Worm (Caenorhabditis elegans): ENCODE data around the gene frm-7.
A peak's percentile ranks its signal among the peaks of the same experiment; 100 is the strongest.

Gene frm-7

DNA sequence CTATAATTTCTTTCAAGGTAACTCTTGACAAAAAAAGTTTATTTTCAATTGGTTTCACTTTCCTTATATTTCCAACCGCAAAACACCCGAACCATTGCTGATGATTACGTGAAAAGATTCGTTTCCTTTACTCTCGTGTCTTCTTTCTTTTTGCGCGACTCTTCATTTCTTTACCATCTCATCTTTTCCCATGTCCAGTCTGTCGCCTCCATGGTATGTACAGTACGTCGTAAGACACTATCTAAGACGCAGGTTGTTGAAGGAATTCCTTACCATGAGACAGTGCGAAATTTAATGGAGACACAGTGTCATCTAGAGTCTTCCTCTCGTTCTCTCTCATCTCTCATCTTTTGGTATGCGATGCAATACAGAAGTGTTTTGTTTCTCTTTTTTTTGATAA is 2.1 kb upstream of the frm-7 start (continued):
- no peak for TF ChIP-seq pqm-1 (tag; optimal IDR thresholded peaks at IDR 0.05)
- TF ChIP-seq mef-2 (tag; optimal IDR thresholded peaks at IDR 0.05): no peak
- TF ChIP-seq nhr-19 (GFP tag; conservative IDR thresholded peaks at IDR 0.05): peak; percentile 63
- peak; percentile 35 for TF ChIP-seq ama-1 (optimal IDR thresholded peaks at IDR 0.05)
- no peak for TF ChIP-seq unc-30 (tag; optimal IDR thresholded peaks at IDR 0.05)
- no peak for TF ChIP-seq C04F5.9 (tag; optimal IDR thresholded peaks at IDR 0.05)
- TF ChIP-seq unc-86 (tag; optimal IDR thresholded peaks at IDR 0.05): no peak
- TF ChIP-seq blmp-1 (tag; optimal IDR thresholded peaks at IDR 0.05): peak; percentile 97
- no peak for TF ChIP-seq ceh-90 (tag; optimal IDR thresholded peaks at IDR 0.05)
- peak; percentile 16 to 85 for TF ChIP-seq lin-35 (GFP tag; optimal IDR thresholded peaks at IDR 0.05)
- no peak for TF ChIP-seq lin-15B (tag; optimal IDR thresholded peaks at IDR 0.05)
- no peak for TF ChIP-seq alr-1 (tag; optimal IDR thresholded peaks at IDR 0.05; ENCODE audit: borderline replicate concordance)
- peak; percentile 81 for TF ChIP-seq nhr-20 (tag; optimal IDR thresholded peaks at IDR 0.05)
- no peak for TF ChIP-seq F16B12.6 (tag; optimal IDR thresholded peaks at IDR 0.05)
- TF ChIP-seq sup-37 (GFP tag; optimal IDR thresholded peaks at IDR 0.05): no peak
- no peak for TF ChIP-seq C34B4.2 (tag; optimal IDR thresholded peaks at IDR 0.05)
- TF ChIP-seq egl-27 (tag; optimal IDR thresholded peaks at IDR 0.05): peak; percentile 47 to 54
- TF ChIP-seq aly-2 (tag; optimal IDR thresholded peaks at IDR 0.05): no peak
- TF ChIP-seq dpl-1 (GFP tag; optimal IDR thresholded peaks at IDR 0.05): peak; percentile 10 to 57 (median 16)
- no peak for TF ChIP-seq lin-39 (tag; optimal IDR thresholded peaks at IDR 0.05)
- no peak for TF ChIP-seq unc-98 (GFP tag; IDR thresholded peaks at IDR 0.05)
- peak; percentile 77 for TF ChIP-seq nhr-90 (tag; optimal IDR thresholded peaks at IDR 0.05; ENCODE audit: poor library complexity)
- TF ChIP-seq ets-5 (GFP tag; IDR thresholded peaks at IDR 0.05): no peak
- TF ChIP-seq ceh-8 (GFP tag; optimal IDR thresholded peaks at IDR 0.05): no peak
- TF ChIP-seq irx-1 (tag; optimal IDR thresholded peaks at IDR 0.05): peak; percentile 49
- TF ChIP-seq nhr-237 (tag; optimal IDR thresholded peaks at IDR 0.05): no peak
- peak; percentile 56 to 85 for TF ChIP-seq lsy-2 (tag; optimal IDR thresholded peaks at IDR 0.05)
- TF ChIP-seq tbx-2 (tag; optimal IDR thresholded peaks at IDR 0.05): peak; percentile 49
- no peak for TF ChIP-seq dsc-1 (tag; optimal IDR thresholded peaks at IDR 0.05)

DNA sequence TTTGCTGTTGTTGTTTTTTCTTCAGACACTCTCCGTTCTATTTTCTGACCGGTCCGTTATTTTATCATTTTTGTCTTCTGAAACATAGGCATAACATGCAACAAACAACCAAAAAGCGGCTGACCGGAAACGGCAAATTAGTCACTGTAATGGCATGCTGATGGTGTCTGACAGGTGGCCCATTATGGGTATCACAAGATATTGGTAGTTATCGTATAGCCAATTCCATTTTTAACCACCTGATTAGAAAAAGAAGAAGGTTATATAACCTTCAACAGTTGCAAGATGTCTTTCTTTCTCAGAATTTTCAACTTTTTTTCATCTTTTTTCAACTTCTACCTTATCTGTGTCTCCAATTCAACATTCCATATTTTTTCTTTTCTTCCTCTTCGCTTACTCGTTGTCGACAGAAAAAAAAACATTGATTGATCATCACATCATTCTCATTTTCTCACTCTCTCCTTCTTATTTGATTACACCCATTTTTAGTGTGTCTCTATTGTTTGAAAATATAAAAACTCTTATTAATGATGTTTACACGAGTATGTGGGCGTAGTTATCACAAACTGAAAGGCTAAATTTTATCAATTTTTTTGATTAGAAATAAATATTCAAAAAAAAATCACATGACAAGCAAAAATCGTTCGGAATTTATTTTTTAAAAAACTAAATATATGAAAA is 1.4 kb upstream of the frm-7 start:
- TF ChIP-seq skn-1 (tag; optimal IDR thresholded peaks at IDR 0.05): no peak
- no peak for TF ChIP-seq mef-2 (tag; optimal IDR thresholded peaks at IDR 0.05)
- TF ChIP-seq efl-3 (GFP tag; optimal IDR thresholded peaks at IDR 0.05): no peak
- peak; percentile 43 for TF ChIP-seq mep-1 (tag; optimal IDR thresholded peaks at IDR 0.05)
- TF ChIP-seq nhr-237 (tag; optimal IDR thresholded peaks at IDR 0.05): no peak
- peak; percentile 60 for TF ChIP-seq snu-23 (GFP tag; optimal IDR thresholded peaks at IDR 0.05)
- TF ChIP-seq tlp-1 (tag; optimal IDR thresholded peaks at IDR 0.05): no peak
- no peak for TF ChIP-seq grh-1 (GFP tag; IDR thresholded peaks at IDR 0.05)
- TF ChIP-seq vab-15 (tag; optimal IDR thresholded peaks at IDR 0.05): peak; percentile 92
- TF ChIP-seq blmp-1 (tag; optimal IDR thresholded peaks at IDR 0.05): peak; percentile 24
- no peak for TF ChIP-seq hlh-4 (tag; optimal IDR thresholded peaks at IDR 0.05)
- no peak for TF ChIP-seq ztf-11 (tag; optimal IDR thresholded peaks at IDR 0.05)
- TF ChIP-seq ama-1 (optimal IDR thresholded peaks at IDR 0.05): no peak
- no peak for TF ChIP-seq zip-4 (GFP tag; optimal IDR thresholded peaks at IDR 0.05)
- TF ChIP-seq ceh-90 (tag; optimal IDR thresholded peaks at IDR 0.05): no peak
- TF ChIP-seq lin-35 (GFP tag; optimal IDR thresholded peaks at IDR 0.05): peak in 1 of 2 experiments; percentile 60
- TF ChIP-seq C34B4.2 (tag; optimal IDR thresholded peaks at IDR 0.05): no peak
- TF ChIP-seq lin-14 (GFP tag; optimal IDR thresholded peaks at IDR 0.05): peak; percentile 67
- TF ChIP-seq fkh-4 (tag; optimal IDR thresholded peaks at IDR 0.05; ENCODE audit: borderline replicate concordance): no peak
- TF ChIP-seq pqm-1 (tag; optimal IDR thresholded peaks at IDR 0.05): no peak
- peak; percentile 22; the same call in 1 of the 2 replicates for TF ChIP-seq nhr-19 (GFP tag; conservative IDR thresholded peaks at IDR 0.05)
- peak in 2 of 6 experiments; percentile 19 to 37 for TF ChIP-seq elt-3 (tag; optimal IDR thresholded peaks at IDR 0.05)
- TF ChIP-seq pax-3 (tag; optimal IDR thresholded peaks at IDR 0.05): peak; percentile 11
- TF ChIP-seq nhr-90 (tag; optimal IDR thresholded peaks at IDR 0.05; ENCODE audit: poor library complexity): peak; percentile 57
- peak; percentile 95 for TF ChIP-seq nhr-85 (tag)
- peak; percentile 62 for TF ChIP-seq unc-130 (tag; optimal IDR thresholded peaks at IDR 0.05)
- no peak for TF ChIP-seq C16A3.4 (tag; optimal IDR thresholded peaks at IDR 0.05)
- TF ChIP-seq isw-1 (GFP tag; IDR thresholded peaks at IDR 0.05): no peak
- TF ChIP-seq mdl-1 (tag; optimal IDR thresholded peaks at IDR 0.05): peak in 1 of 2 experiments; percentile 36
- TF ChIP-seq egl-27 (tag; optimal IDR thresholded peaks at IDR 0.05): no peak
- TF ChIP-seq elt-2 (tag; optimal IDR thresholded peaks at IDR 0.05): peak; percentile 62
- TF ChIP-seq ets-5 (GFP tag; IDR thresholded peaks at IDR 0.05): no peak
- peak; percentile 24 to 53 for TF ChIP-seq lsy-2 (tag; optimal IDR thresholded peaks at IDR 0.05)

Measured in whole organism, L1 larva.